Worm (Caenorhabditis elegans) whole organism, L1 larva: ENCODE measurements around the gene T27D12.6.

Experiments used
- C04F5.9 ChIP-seq: sonication (generic microtip); optimal IDR thresholded peaks from 2 replicates; lab custom pipeline; 2016; ENCODE audit warnings: missing genetic modification characterization, missing compliant biosample characterization
- C16A3.4 ChIP-seq: fragments of 150-350 bp; optimal IDR thresholded peaks from 2 replicates; lab custom pipeline; 2014; ENCODE audit warnings: missing biosample characterization, missing genetic modification characterization
- alr-1 ChIP-seq: fragments of 200-800 bp; sonication (Bioruptor generic); optimal IDR thresholded peaks from 2 replicates; lab custom pipeline; 2018; ENCODE audit warnings: borderline replicate concordance, mild to moderate bottlenecking, missing genetic modification characterization, missing compliant biosample characterization
- blmp-1 ChIP-seq: fragments of 150-350 bp; optimal IDR thresholded peaks from 2 replicates; lab custom pipeline; 2014; ENCODE audit warnings: missing biosample characterization, missing genetic modification characterization
- ceh-63 ChIP-seq: fragments of 200-800 bp; sonication (Bioruptor generic); optimal IDR thresholded peaks from 2 replicates; lab custom pipeline; 2018; ENCODE audit warnings: mild to moderate bottlenecking, missing genetic modification characterization, missing compliant biosample characterization
- ceh-90 ChIP-seq: sonication (generic microtip); optimal IDR thresholded peaks from 2 replicates; lab custom pipeline; 2016; ENCODE audit warnings: missing genetic modification characterization, missing compliant biosample characterization
- ces-1 ChIP-seq: fragments of 150-350 bp; optimal IDR thresholded peaks from 2 replicates; lab custom pipeline; 2014; ENCODE audit warnings: missing biosample characterization, missing genetic modification reagents, missing genetic modification characterization
- dsc-1 ChIP-seq: sonication (generic microtip); optimal IDR thresholded peaks from 2 replicates; lab custom pipeline; 2016; ENCODE audit warnings: mild to moderate bottlenecking, missing genetic modification characterization, missing compliant biosample characterization
- efl-1 ChIP-seq, 4 experiments: fragments of 150-350 bp; optimal IDR thresholded peaks in 3 of 4; peaks in 1 of 4; 1 replicate in 1 of 4; 2 replicates in 3 of 4; lab custom pipeline; 2014; ENCODE audit warnings: missing biosample characterization in 2 of 4, missing genetic modification characterization in 2 of 4, missing genetic modification reagents in 2 of 4
- egl-13 ChIP-seq: sonication (generic microtip); optimal IDR thresholded peaks from 2 replicates; lab custom pipeline; 2016; ENCODE audit warnings: missing genotype, missing genetic modification reagents, missing genetic modification characterization, missing compliant biosample characterization
- elt-3 ChIP-seq, 6 experiments: fragments of 150-350 bp in 1 of 6; sonication (generic microtip); optimal IDR thresholded peaks; 2 replicates each; lab custom pipeline; 2017 to 2018; ENCODE audit warnings: missing biosample characterization in 6 of 6, missing genetic modification characterization in 6 of 6, inconsistent platforms in 1 of 6
- fkh-10 ChIP-seq: sonication (generic microtip); optimal IDR thresholded peaks from 2 replicates; lab custom pipeline; 2017; ENCODE audit warnings: missing biosample characterization, missing genetic modification reagents, missing genetic modification characterization
- fkh-4 ChIP-seq: sonication (generic microtip); optimal IDR thresholded peaks from 2 replicates; lab custom pipeline; 2016; ENCODE audit warnings: missing compliant biosample characterization, missing genetic modification characterization, borderline replicate concordance
- hlh-4 ChIP-seq: sonication (generic microtip); optimal IDR thresholded peaks from 2 replicates; lab custom pipeline; 2016; ENCODE audit warnings: mild to moderate bottlenecking, missing genetic modification characterization, missing compliant biosample characterization
- irx-1 ChIP-seq: sonication (generic microtip); optimal IDR thresholded peaks from 2 replicates; lab custom pipeline; 2016; ENCODE audit warnings: missing genetic modification characterization, missing compliant biosample characterization
- jun-1 ChIP-seq: fragments of 150-350 bp; optimal IDR thresholded peaks from 2 replicates; lab custom pipeline; 2014; ENCODE audit warnings: missing biosample characterization, missing genetic modification reagents, missing genetic modification characterization
- lin-13 ChIP-seq: fragments of 150-350 bp; optimal IDR thresholded peaks from 2 replicates; lab custom pipeline; 2014; ENCODE audit warnings: missing biosample characterization, missing genetic modification reagents, missing genetic modification characterization
- lin-14 ChIP-seq: fragments of 200-800 bp; sonication (Bioruptor generic); optimal IDR thresholded peaks from 2 replicates; lab custom pipeline; 2018; ENCODE audit warnings: mild to moderate bottlenecking, missing genetic modification characterization, moderate library complexity, missing compliant biosample characterization
- lin-15B ChIP-seq: fragments of 150-350 bp; sonication (generic microtip); optimal IDR thresholded peaks from 3 replicates; lab custom pipeline; 2014; ENCODE audit warnings: missing biosample characterization, missing genetic modification characterization
- lin-35 ChIP-seq, 2 experiments: fragments of 150-350 bp; optimal IDR thresholded peaks; 2 replicates each; lab custom pipeline; 2014; ENCODE audit warnings: missing biosample characterization in 2 of 2, missing genetic modification characterization in 2 of 2, missing genetic modification reagents in 2 of 2
- lir-3 ChIP-seq: sonication (generic microtip); optimal IDR thresholded peaks from 2 replicates; lab custom pipeline; 2016; ENCODE audit warnings: mild to moderate bottlenecking, missing genetic modification characterization, moderate library complexity, missing compliant biosample characterization; ENCODE audit not compliant: poor library complexity
- lsy-2 ChIP-seq, 2 experiments: fragments of 150-350 bp; optimal IDR thresholded peaks; 2 replicates each; lab custom pipeline; 2014; ENCODE audit warnings: missing biosample characterization in 2 of 2, missing genetic modification characterization in 2 of 2
- mab-9 ChIP-seq: fragments of 200-800 bp; sonication (Bioruptor generic); IDR thresholded peaks from 2 replicates; pipeline ENCODE4 v1.3.6; 2022; ENCODE audit warnings: missing genetic modification reagents, missing genetic modification characterization, missing compliant biosample characterization
- mdl-1 ChIP-seq, 2 experiments: fragments of 150-350 bp; optimal IDR thresholded peaks; 2 replicates each; lab custom pipeline; 2014 to 2017; ENCODE audit warnings: missing biosample characterization in 2 of 2, missing genetic modification characterization in 2 of 2, inconsistent platforms in 1 of 2
- mef-2 ChIP-seq: fragments of 150-350 bp; optimal IDR thresholded peaks from 2 replicates; lab custom pipeline; 2014; ENCODE audit warnings: missing biosample characterization, missing genetic modification characterization
- mep-1 ChIP-seq: fragments of 150-350 bp; optimal IDR thresholded peaks from 2 replicates; lab custom pipeline; 2014; ENCODE audit warnings: missing biosample characterization, missing genetic modification characterization
- nhr-11 ChIP-seq: fragments of 150-350 bp; optimal IDR thresholded peaks from 2 replicates; lab custom pipeline; 2014; ENCODE audit warnings: missing biosample characterization, missing genetic modification characterization
- nhr-12 ChIP-seq: sonication (generic microtip); optimal IDR thresholded peaks from 2 replicates; lab custom pipeline; 2017; ENCODE audit warnings: missing biosample characterization, missing genetic modification characterization
- nhr-20 ChIP-seq: sonication (generic microtip); optimal IDR thresholded peaks from 2 replicates; lab custom pipeline; 2016; ENCODE audit warnings: mild to moderate bottlenecking, missing genetic modification characterization, missing compliant biosample characterization
- nhr-237 ChIP-seq: fragments of 150-350 bp; optimal IDR thresholded peaks from 2 replicates; lab custom pipeline; 2014; ENCODE audit warnings: missing biosample characterization, missing genetic modification characterization
- nhr-71 ChIP-seq: sonication (generic microtip); optimal IDR thresholded peaks from 2 replicates; lab custom pipeline; 2016; ENCODE audit warnings: mild to moderate bottlenecking, missing genetic modification characterization, moderate library complexity, missing compliant biosample characterization
- nhr-76 ChIP-seq: sonication (generic microtip); optimal IDR thresholded peaks from 2 replicates; lab custom pipeline; 2017; ENCODE audit warnings: missing biosample characterization, missing genetic modification characterization
- nhr-77 ChIP-seq: fragments of 150-350 bp; optimal IDR thresholded peaks from 2 replicates; lab custom pipeline; 2014; ENCODE audit warnings: missing biosample characterization, missing genetic modification characterization
- nhr-85 ChIP-seq: sonication (generic microtip); peaks from one replicate; lab custom pipeline; 2016; ENCODE audit warnings: missing genetic modification characterization, inconsistent platforms, missing compliant biosample characterization
- pag-3 ChIP-seq: sonication (generic microtip); optimal IDR thresholded peaks from 2 replicates; lab custom pipeline; 2017; ENCODE audit warnings: missing genetic modification characterization, mild to moderate bottlenecking, missing compliant biosample characterization, antibody characterized with exemption, borderline replicate concordance; ENCODE audit not compliant: insufficient read depth
- skn-1 ChIP-seq: fragments of 150-350 bp; optimal IDR thresholded peaks from 2 replicates; lab custom pipeline; 2014; ENCODE audit warnings: missing biosample characterization, missing genetic modification characterization
- snpc-4 ChIP-seq: fragments of 150-350 bp; optimal IDR thresholded peaks from 2 replicates; lab custom pipeline; 2014; ENCODE audit warnings: missing biosample characterization, missing genetic modification characterization
- snu-23 ChIP-seq: sonication (generic microtip); optimal IDR thresholded peaks from 2 replicates; lab custom pipeline; 2016; ENCODE audit warnings: missing genetic modification characterization, missing compliant biosample characterization
- sox-4 ChIP-seq: sonication (generic microtip); optimal IDR thresholded peaks from 2 replicates; lab custom pipeline; 2016; ENCODE audit warnings: missing genetic modification characterization, missing compliant biosample characterization
- tbx-2 ChIP-seq: sonication (generic microtip); optimal IDR thresholded peaks from 2 replicates; lab custom pipeline; 2016; ENCODE audit warnings: missing genetic modification characterization, missing compliant biosample characterization
- tlp-1 ChIP-seq: fragments of 150-350 bp; optimal IDR thresholded peaks from 2 replicates; lab custom pipeline; 2014; ENCODE audit warnings: missing biosample characterization, missing genetic modification characterization
- unc-130 ChIP-seq: fragments of 150-350 bp; optimal IDR thresholded peaks from 2 replicates; lab custom pipeline; 2017; ENCODE audit warnings: missing biosample characterization, missing genetic modification characterization, inconsistent platforms
- unc-62 ChIP-seq: fragments of 150-350 bp; optimal IDR thresholded peaks from 2 replicates; lab custom pipeline; 2014; ENCODE audit warnings: missing biosample characterization, missing genetic modification reagents, missing genetic modification characterization
- vab-15 ChIP-seq: sonication (generic microtip); optimal IDR thresholded peaks from 2 replicates; lab custom pipeline; 2017; ENCODE audit warnings: missing genotype, mild to moderate bottlenecking, missing genetic modification characterization, missing compliant biosample characterization
- xbp-1 ChIP-seq: sonication (generic microtip); optimal IDR thresholded peaks from 2 replicates; lab custom pipeline; 2016; ENCODE audit warnings: missing genetic modification characterization, missing compliant biosample characterization
- ztf-4 ChIP-seq: fragments of 150-350 bp; optimal IDR thresholded peaks from 2 replicates; lab custom pipeline; 2014; ENCODE audit warnings: missing biosample characterization, missing genetic modification characterization

Gene T27D12.6

ce11 chrII:11852191-11852901, 17.0 kb downstream of the T27D12.6 start:
- TF ChIP-seq nhr-237 (tag; lab: Kevin White, UChicago) (no peak), tbx-2 (peak; percentile 8), elt-3 (tag; optimal IDR thresholded peaks at IDR 0.05; lab: Kevin White, UChicago) (peak in 4 of 6 experiments; percentile 9 to 76 (median 68)), vab-15 (tag; lab: Kevin White, UChicago) (no peak), mef-2 (tag; lab: Kevin White, UChicago) (no peak), lsy-2 (tag; optimal IDR thresholded peaks at IDR 0.05; lab: Kevin White, UChicago) (peak in 1 of 2 experiments; percentile 7), blmp-1 (peak; percentile 53), C16A3.4 (no peak), mab-9 (GFP tag; lab: Robert Waterston, UW) (no peak), nhr-85 (tag; lab: Kevin White, UChicago) (peak; percentile 94), nhr-20 (tag; lab: Kevin White, UChicago) (peak; percentile 20), nhr-12 (no peak), mdl-1 (tag; optimal IDR thresholded peaks at IDR 0.05; lab: Kevin White, UChicago) (no peak), mep-1 (no peak), snpc-4 (tag; lab: Kevin White, UChicago) (no peak), ceh-63 (GFP tag; lab: Kevin White, UChicago) (no peak), egl-13 (no peak), dsc-1 (tag; lab: Kevin White, UChicago) (no peak), fkh-10 (GFP tag; lab: Kevin White, UChicago) (no peak), lin-13 (no peak), snu-23 (GFP tag; lab: Kevin White, UChicago) (peak; percentile 17), ztf-4 (tag; lab: Kevin White, UChicago) (no peak), lin-14 (GFP tag; lab: Kevin White, UChicago) (peak; percentile 59), skn-1 (tag; lab: Kevin White, UChicago) (no peak), ces-1 (no peak), sox-4 (tag; lab: Kevin White, UChicago) (no peak), hlh-4 (no peak), unc-62 (GFP tag; lab: Kevin White, UChicago) (no peak), nhr-71 (tag; lab: Kevin White, UChicago) (peak; percentile 27), unc-130 (tag; lab: Kevin White, UChicago) (no peak), xbp-1 (tag; lab: Kevin White, UChicago) (no peak)

ce11 chrII:11853108-11853507, 17.8 kb downstream of the T27D12.6 start:
- no peak for TF ChIP-seq nhr-20 (tag; lab: Kevin White, UChicago)
- no peak for TF ChIP-seq efl-1 (optimal IDR thresholded peaks at IDR 0.05; lab: Kevin White, UChicago)
- TF ChIP-seq efl-1 (GFP tag; optimal IDR thresholded peaks at IDR 0.05 in 1 of 2; lab: Kevin White, UChicago), result peak in 1 of 2 experiments; percentile 53
- TF ChIP-seq, all 84 proteins: peak for 1

ce11 chrII:11854749-11855148, 19.4 kb downstream of the T27D12.6 start:
- TF ChIP-seq nhr-85 (tag; lab: Kevin White, UChicago), result peak; percentile 74
- no peak for TF ChIP-seq lin-15B (tag; lab: Kevin White, UChicago)
- TF ChIP-seq blmp-1, result peak; percentile 70
- no peak for TF ChIP-seq nhr-237 (tag; lab: Kevin White, UChicago)
- no peak for TF ChIP-seq tlp-1 (tag; lab: Kevin White, UChicago)
- TF ChIP-seq nhr-11, result no peak
- peak in 1 of 6 experiments; percentile 32 for TF ChIP-seq elt-3 (tag; optimal IDR thresholded peaks at IDR 0.05; lab: Kevin White, UChicago)
- no peak for TF ChIP-seq efl-1 (optimal IDR thresholded peaks at IDR 0.05; lab: Kevin White, UChicago)
- peak in 1 of 2 experiments; percentile 30 for TF ChIP-seq efl-1 (GFP tag; optimal IDR thresholded peaks at IDR 0.05 in 1 of 2; lab: Kevin White, UChicago)
- TF ChIP-seq lsy-2 (tag; optimal IDR thresholded peaks at IDR 0.05; lab: Kevin White, UChicago), result peak in 1 of 2 experiments; percentile 1
- TF ChIP-seq sox-4 (tag; lab: Kevin White, UChicago), result no peak

DNA sequence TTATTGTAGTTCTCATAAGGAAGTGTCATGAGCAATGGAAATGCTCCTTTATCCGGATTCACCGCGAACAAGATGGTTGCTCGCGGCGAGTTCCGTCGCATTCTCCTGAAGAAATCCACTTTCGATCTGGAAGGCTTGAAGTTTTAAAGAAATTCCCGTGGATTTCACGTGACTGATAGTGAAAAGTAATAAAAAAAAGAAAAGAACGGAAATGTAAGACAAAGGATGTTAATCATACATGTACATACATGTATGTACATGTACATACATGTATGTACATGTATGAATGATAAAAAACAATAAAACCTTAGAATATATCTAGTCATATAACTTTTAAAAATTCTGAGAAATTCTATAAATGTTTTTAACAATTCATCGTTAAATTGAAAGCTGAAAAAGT, 21.1 kb downstream of the T27D12.6 start, which contains the start of gene clh-1:
Gene clh-1 (minus strand): TSS at position 101 of the 400 bp plus-strand sequence.
- no peak for TF ChIP-seq pag-3 (tag; lab: Kevin White, UChicago)
- TF ChIP-seq alr-1 (tag; lab: Kevin White, UChicago), result no peak
- no peak for TF ChIP-seq ceh-90
- no peak for TF ChIP-seq C04F5.9 (tag; lab: Kevin White, UChicago)
- TF ChIP-seq jun-1 (tag; lab: Kevin White, UChicago), result no peak
- no peak for TF ChIP-seq lir-3 (tag; lab: Kevin White, UChicago)
- TF ChIP-seq sox-4 (tag; lab: Kevin White, UChicago), result no peak
- no peak for TF ChIP-seq ztf-4 (tag; lab: Kevin White, UChicago)
- TF ChIP-seq nhr-77 (tag; lab: Kevin White, UChicago), result no peak
- no peak for TF ChIP-seq nhr-76
- TF ChIP-seq irx-1 (tag; lab: Kevin White, UChicago), result no peak
- no peak for TF ChIP-seq fkh-4 (tag; lab: Kevin White, UChicago)
- TF ChIP-seq unc-130 (tag; lab: Kevin White, UChicago), result no peak
- TF ChIP-seq mdl-1 (tag; optimal IDR thresholded peaks at IDR 0.05; lab: Kevin White, UChicago), result no peak
- TF ChIP-seq tbx-2, result no peak
- TF ChIP-seq lin-35 (GFP tag; optimal IDR thresholded peaks at IDR 0.05; lab: Kevin White, UChicago), result no peak
